Worm (Caenorhabditis elegans) whole organism, L4 larva: Measurements from ENCODE around the gene sod-1.
A peak's percentile ranks its signal among the peaks of the same experiment; 100 is the strongest.

Experiments
- F26F4.8 ChIP-seq: fragments of 200-800 bp; sonication (Bioruptor generic); conservative IDR thresholded peaks from 2 replicates; pipeline ENCODE4 v1.3.6; 2022; ENCODE audit warnings: missing genetic modification characterization, missing compliant biosample characterization
- F37D6.2 ChIP-seq: sonication (generic microtip); optimal IDR thresholded peaks from 2 replicates; lab custom pipeline; 2016; ENCODE audit warnings: mild to moderate bottlenecking, missing genetic modification characterization, missing compliant biosample characterization
- T26A8.4 ChIP-seq: fragments of 200-800 bp; sonication (Bioruptor generic); IDR thresholded peaks from 2 replicates; pipeline ENCODE4 v1.3.6; 2022; ENCODE audit warnings: missing genetic modification characterization, missing compliant biosample characterization
- Y105C5A.15 ChIP-seq: fragments of 200-800 bp; sonication (Bioruptor generic); IDR thresholded peaks from 2 replicates; pipeline ENCODE4 v1.3.6; 2022; ENCODE audit warnings: missing genetic modification characterization, missing compliant biosample characterization
- Y75B8A.6 ChIP-seq: fragments of 200-800 bp; sonication (Bioruptor generic); IDR thresholded peaks from 2 replicates; pipeline ENCODE4 v1.3.6; 2022; ENCODE audit warnings: missing genetic modification reagents, missing genetic modification characterization, missing compliant biosample characterization
- aha-1 ChIP-seq: fragments of 150-350 bp; peaks from one replicate; lab custom pipeline; 2014; ENCODE audit warnings: missing biosample characterization, missing genetic modification characterization
- attf-4 ChIP-seq: sonication (generic microtip); optimal IDR thresholded peaks from 3 replicates; lab custom pipeline; 2017; ENCODE audit warnings: missing biosample characterization, missing genetic modification characterization
- ceh-20 ChIP-seq: fragments of 200-800 bp; sonication (Bioruptor generic); IDR thresholded peaks from 2 replicates; pipeline ENCODE4 v1.3.6; 2022; ENCODE audit warnings: missing genetic modification reagents, missing genetic modification characterization, missing compliant biosample characterization
- ceh-28 ChIP-seq: fragments of 150-350 bp; optimal IDR thresholded peaks from 2 replicates; lab custom pipeline; 2014; ENCODE audit warnings: missing biosample characterization, missing genetic modification reagents, missing genetic modification characterization
- ctbp-1 ChIP-seq: fragments of 200-800 bp; sonication (Bioruptor generic); IDR thresholded peaks from 2 replicates; pipeline ENCODE4 v1.3.6; 2022; ENCODE audit warnings: missing genetic modification reagents, missing genetic modification characterization, missing compliant biosample characterization
- dmd-8 ChIP-seq: fragments of 200-800 bp; sonication (Bioruptor generic); IDR thresholded peaks from 2 replicates; pipeline ENCODE4 v1.3.6; 2022; ENCODE audit warnings: missing genetic modification characterization, missing compliant biosample characterization
- dpl-1 ChIP-seq: fragments of 150-350 bp; optimal IDR thresholded peaks from 2 replicates; lab custom pipeline; 2014; ENCODE audit warnings: missing biosample characterization, missing genetic modification reagents, missing genetic modification characterization
- duxl-1 ChIP-seq: sonication (generic microtip); optimal IDR thresholded peaks from 2 replicates; lab custom pipeline; 2016; ENCODE audit warnings: mild to moderate bottlenecking, missing genetic modification characterization, moderate library complexity, missing compliant biosample characterization; ENCODE audit not compliant: poor library complexity
- egl-43 ChIP-seq: fragments of 200-800 bp; sonication (Bioruptor generic); IDR thresholded peaks from 2 replicates; pipeline ENCODE4 v1.3.6; 2022; ENCODE audit warnings: missing genetic modification reagents, missing genetic modification characterization, missing compliant biosample characterization
- lin-39 ChIP-seq: fragments of 150-350 bp; optimal IDR thresholded peaks from 2 replicates; lab custom pipeline; 2014; ENCODE audit warnings: missing biosample characterization, missing genetic modification reagents, missing genetic modification characterization
- lir-3 ChIP-seq: sonication (generic microtip); optimal IDR thresholded peaks from 2 replicates; lab custom pipeline; 2016; ENCODE audit warnings: mild to moderate bottlenecking, missing genetic modification characterization, missing compliant biosample characterization
- lsy-2 ChIP-seq, 2 experiments: fragments of 150-350 bp in 1 of 2; sonication (generic microtip) in 1 of 2; optimal IDR thresholded peaks; 2 replicates each; lab custom pipeline; 2014 to 2017; ENCODE audit warnings: missing biosample characterization in 2 of 2, missing genetic modification characterization in 2 of 2
- mep-1 ChIP-seq: fragments of 150-350 bp; sonication (generic microtip); optimal IDR thresholded peaks from 3 replicates; lab custom pipeline; 2014; ENCODE audit warnings: missing biosample characterization, missing genetic modification characterization
- mes-2 ChIP-seq: sonication (generic microtip); optimal IDR thresholded peaks from 2 replicates; lab custom pipeline; 2016; ENCODE audit warnings: missing genotype, mild to moderate bottlenecking, missing genetic modification characterization, missing compliant biosample characterization; ENCODE audit not compliant: poor library complexity, severe bottlenecking
- nhr-10 ChIP-seq: fragments of 150-350 bp; optimal IDR thresholded peaks from 2 replicates; lab custom pipeline; 2014; ENCODE audit warnings: missing biosample characterization, missing genetic modification characterization
- nhr-111 ChIP-seq: fragments of 200-800 bp; sonication (Bioruptor generic); optimal IDR thresholded peaks from 2 replicates; lab custom pipeline; 2018; ENCODE audit warnings: mild to moderate bottlenecking, missing genetic modification characterization, missing compliant biosample characterization
- nhr-237 ChIP-seq: sonication (generic microtip); optimal IDR thresholded peaks from 2 replicates; lab custom pipeline; 2017; ENCODE audit warnings: missing biosample characterization, missing genetic modification characterization
- nhr-28 ChIP-seq: fragments of 150-350 bp; optimal IDR thresholded peaks from 2 replicates; lab custom pipeline; 2014; ENCODE audit warnings: missing biosample characterization, missing genetic modification characterization
- nhr-41 ChIP-seq: fragments of 200-800 bp; sonication (Bioruptor generic); IDR thresholded peaks from 2 replicates; pipeline ENCODE4 v1.3.6; 2022; ENCODE audit warnings: missing genetic modification reagents, missing genetic modification characterization, missing compliant biosample characterization
- nhr-48 ChIP-seq: sonication (generic microtip); optimal IDR thresholded peaks from 2 replicates; lab custom pipeline; 2016; ENCODE audit warnings: mild to moderate bottlenecking, missing genetic modification characterization, missing compliant biosample characterization
- nhr-6 ChIP-seq: fragments of 150-350 bp; optimal IDR thresholded peaks from 2 replicates; lab custom pipeline; 2014; ENCODE audit warnings: missing biosample characterization, missing genetic modification characterization
- nhr-76 ChIP-seq: fragments of 150-350 bp; optimal IDR thresholded peaks from 2 replicates; lab custom pipeline; 2014; ENCODE audit warnings: missing biosample characterization, missing genetic modification characterization
- pqm-1 ChIP-seq: sonication (generic microtip); optimal IDR thresholded peaks from 2 replicates; lab custom pipeline; 2017; ENCODE audit warnings: missing biosample characterization, missing genetic modification characterization
- saeg-2 ChIP-seq: fragments of 200-800 bp; sonication (Bioruptor generic); IDR thresholded peaks from 2 replicates; pipeline ENCODE4 v1.3.6; 2022; ENCODE audit warnings: missing genetic modification reagents, missing genetic modification characterization, missing compliant biosample characterization
- sdz-12 ChIP-seq: fragments of 200-800 bp; sonication (Bioruptor generic); optimal IDR thresholded peaks from 2 replicates; lab custom pipeline; 2018; ENCODE audit warnings: mild to moderate bottlenecking, missing genetic modification characterization, missing compliant biosample characterization
- tra-1 ChIP-seq: fragments of 200-800 bp; sonication (Bioruptor generic); IDR thresholded peaks from 2 replicates; pipeline ENCODE4 v1.3.6; 2022; ENCODE audit warnings: missing genetic modification reagents, missing genetic modification characterization, missing compliant biosample characterization
- unc-130 ChIP-seq: sonication (generic microtip); optimal IDR thresholded peaks from 2 replicates; lab custom pipeline; 2016; ENCODE audit warnings: missing genetic modification reagents, missing genetic modification characterization, missing compliant biosample characterization
- unc-62 ChIP-seq, 3 experiments: fragments of 150-350 bp in 1 of 3; sonication (generic microtip); optimal IDR thresholded peaks in 2 of 3; peaks in 1 of 3; 1 replicate in 1 of 3; 2 replicates in 2 of 3; lab custom pipeline; 2014 to 2017; ENCODE audit warnings: missing biosample characterization in 3 of 3, missing genetic modification characterization in 3 of 3, missing genetic modification reagents in 3 of 3, missing genotype in 1 of 3
- zag-1 ChIP-seq: fragments of 150-350 bp; optimal IDR thresholded peaks from 2 replicates; lab custom pipeline; 2014; ENCODE audit warnings: missing biosample characterization, missing genetic modification characterization
- zfp-2 ChIP-seq: sonication (generic microtip); optimal IDR thresholded peaks from 2 replicates; lab custom pipeline; 2016; ENCODE audit warnings: mild to moderate bottlenecking, missing genetic modification characterization, missing compliant biosample characterization
- zip-11 ChIP-seq: fragments of 200-800 bp; sonication (Bioruptor generic); IDR thresholded peaks from 2 replicates; pipeline ENCODE4 v1.3.6; 2022; ENCODE audit warnings: missing genetic modification characterization, missing compliant biosample characterization
- zip-2 ChIP-seq: fragments of 150-350 bp; optimal IDR thresholded peaks from 2 replicates; lab custom pipeline; 2014; ENCODE audit warnings: missing biosample characterization, missing genetic modification characterization
- ztf-7 ChIP-seq: fragments of 150-350 bp; optimal IDR thresholded peaks from 2 replicates; lab custom pipeline; 2014; ENCODE audit warnings: missing biosample characterization, missing genetic modification characterization

Gene sod-1

DNA sequence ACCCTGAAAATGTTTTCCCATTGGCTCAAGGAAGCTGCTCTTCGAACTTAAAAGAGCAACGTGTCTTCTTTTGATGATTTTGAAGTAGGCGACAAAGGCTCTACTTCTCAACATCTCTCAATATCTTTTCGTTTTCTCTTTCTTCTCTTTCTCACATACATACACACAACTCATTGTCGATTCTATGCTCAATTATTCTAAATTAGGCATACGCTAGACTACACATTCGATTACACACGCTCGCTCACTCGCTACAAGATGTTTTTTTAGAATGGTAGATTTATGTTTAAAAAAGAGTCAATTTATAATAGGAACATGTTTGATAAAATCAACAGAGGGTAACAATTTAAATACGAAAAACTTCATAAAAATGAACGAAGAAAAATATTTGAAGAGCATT is 32.2 kb downstream of the sod-1 start:
- no peak for TF ChIP-seq ceh-20 (GFP tag; lab: Robert Waterston, UW)
- TF ChIP-seq zag-1 (tag; lab: Kevin White, UChicago): no peak
- no peak for TF ChIP-seq Y105C5A.15 (GFP tag; lab: Robert Waterston, UW)
- TF ChIP-seq ceh-28 (tag; lab: Kevin White, UChicago): no peak
- TF ChIP-seq mep-1: no peak
- TF ChIP-seq lin-39: no peak
- TF ChIP-seq nhr-48 (tag; lab: Kevin White, UChicago): no peak
- TF ChIP-seq lir-3: no peak
- no peak for TF ChIP-seq nhr-41 (GFP tag; lab: Robert Waterston, UW)
- no peak for TF ChIP-seq nhr-111
- TF ChIP-seq dpl-1 (GFP tag; lab: Kevin White, UChicago): no peak
- no peak for TF ChIP-seq unc-130 (GFP tag; lab: Kevin White, UChicago)
- TF ChIP-seq F26F4.8 (GFP tag; lab: Robert Waterston, UW): no peak

DNA sequence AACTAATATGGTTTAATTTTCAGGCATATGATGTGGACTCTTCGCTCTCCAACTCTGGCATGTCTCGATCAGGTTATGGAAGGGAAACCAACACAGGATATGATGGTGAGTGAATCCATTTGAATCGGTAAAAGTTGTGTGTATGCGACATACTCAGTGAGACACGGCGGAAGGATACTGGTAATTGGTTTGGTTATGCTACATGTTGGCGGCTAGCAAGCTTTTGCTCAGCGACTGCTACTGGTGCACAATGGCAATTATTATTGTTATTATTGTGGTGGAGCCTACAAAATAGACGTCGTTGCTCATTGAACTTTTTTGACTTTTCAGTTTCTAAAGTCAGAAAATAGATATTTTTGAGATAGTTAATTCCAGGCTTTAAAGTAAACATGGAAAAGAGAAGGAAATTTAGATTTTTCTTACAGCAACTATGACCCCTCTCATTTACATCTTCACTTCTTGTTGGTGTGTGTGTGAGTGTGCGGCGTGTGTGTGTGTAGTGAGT is 32.9 kb downstream of the sod-1 start:
- TF ChIP-seq aha-1 (tag; lab: Kevin White, UChicago): peak; percentile 93
- no peak for TF ChIP-seq ceh-20 (GFP tag; lab: Robert Waterston, UW)
- TF ChIP-seq Y75B8A.6 (GFP tag; lab: Robert Waterston, UW): no peak
- peak in 1 of 2 experiments; percentile 49 for TF ChIP-seq unc-62 (GFP tag; optimal IDR thresholded peaks at IDR 0.05 in 1 of 2; lab: Kevin White, UChicago)
- TF ChIP-seq unc-62 (tag; optimal IDR thresholded peaks at IDR 0.05; lab: Kevin White, UChicago): no peak
- no peak for TF ChIP-seq sdz-12
- 0 out of 2 replicates have a peak, but pooled peaks have one; percentile 27 for TF ChIP-seq egl-43 (GFP tag; lab: Robert Waterston, UW)

DNA sequence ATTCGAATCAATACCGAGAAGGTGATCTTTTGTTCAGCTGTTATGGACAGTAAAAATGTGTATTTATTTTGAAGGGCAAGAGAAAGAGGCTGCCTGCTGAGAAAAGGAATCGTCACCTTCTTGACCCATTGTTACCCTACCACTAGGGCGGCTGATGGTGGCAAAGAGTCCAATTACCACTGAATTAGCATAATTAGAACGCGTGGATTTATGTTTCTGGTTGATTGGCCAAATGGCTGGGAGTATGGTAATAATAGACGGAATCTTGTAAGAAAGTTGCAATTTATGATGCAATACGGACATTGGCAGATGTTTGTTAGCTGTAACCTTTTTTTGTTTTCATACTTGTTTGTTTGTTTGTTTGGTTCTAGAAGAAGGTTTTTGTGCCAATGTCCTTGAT is 33.8 kb downstream of the sod-1 start:
- TF ChIP-seq zip-2 (tag; lab: Kevin White, UChicago) (no peak), nhr-76 (no peak), unc-62 (GFP tag; optimal IDR thresholded peaks at IDR 0.05 in 1 of 2; lab: Kevin White, UChicago) (no peak), unc-62 (tag; optimal IDR thresholded peaks at IDR 0.05; lab: Kevin White, UChicago) (no peak), Y105C5A.15 (GFP tag; lab: Robert Waterston, UW) (no peak), attf-4 (no peak), ztf-7 (no peak), dmd-8 (GFP tag; lab: Robert Waterston, UW) (no peak), ctbp-1 (no peak), F37D6.2 (no peak), zip-11 (GFP tag; lab: Robert Waterston, UW) (no peak), T26A8.4 (GFP tag; lab: Robert Waterston, UW) (no peak), zfp-2 (tag; lab: Kevin White, UChicago) (no peak), duxl-1 (tag; lab: Kevin White, UChicago) (no peak)

- TF ChIP-seq sdz-12 (no peak), aha-1 (tag; lab: Kevin White, UChicago) (peak; percentile 84)
Measured at ce11 chrII:6937057-6937456, 36.6 kb downstream of the sod-1 start.

ce11 chrII:6936528-6936927 is 37.2 kb downstream of the sod-1 start:
- TF ChIP-seq nhr-237 (tag; lab: Kevin White, UChicago) (no peak), nhr-10 (tag; lab: Kevin White, UChicago) (no peak), F37D6.2 (no peak), nhr-28 (tag; lab: Kevin White, UChicago) (peak; percentile 23), aha-1 (tag; lab: Kevin White, UChicago) (peak; percentile 5), tra-1 (no peak), unc-62 (GFP tag; optimal IDR thresholded peaks at IDR 0.05 in 1 of 2; lab: Kevin White, UChicago) (peak in 1 of 2 experiments; percentile 37), unc-62 (tag; optimal IDR thresholded peaks at IDR 0.05; lab: Kevin White, UChicago) (no peak), saeg-2 (GFP tag; lab: Robert Waterston, UW) (no peak), nhr-6 (tag; lab: Kevin White, UChicago) (no peak), mes-2 (tag; lab: Kevin White, UChicago) (peak; percentile 14), nhr-48 (tag; lab: Kevin White, UChicago) (no peak), pqm-1 (tag; lab: Kevin White, UChicago) (peak; percentile 65), lsy-2 (tag; optimal IDR thresholded peaks at IDR 0.05; lab: Kevin White, UChicago) (no peak), zfp-2 (tag; lab: Kevin White, UChicago) (no peak)
